Worm (Caenorhabditis elegans) whole organism, mixed stage, embryonic: ENCODE results near the gene W09H1.4.

Experiments used
- M03D4.4 ChIP-seq: sonication (generic microtip); optimal IDR thresholded peaks from 2 replicates; lab custom pipeline; 2017; ENCODE audit warnings: mild to moderate bottlenecking, missing genetic modification characterization, missing compliant biosample characterization
- bed-3 ChIP-seq: fragments of 200-800 bp; sonication (Bioruptor generic); optimal IDR thresholded peaks from 3 replicates; lab custom pipeline; 2018; ENCODE audit warnings: mild to moderate bottlenecking, missing genetic modification characterization, moderate library complexity, missing compliant biosample characterization
- blmp-1 ChIP-seq: fragments of 150-350 bp; optimal IDR thresholded peaks from 2 replicates; lab custom pipeline; 2014; ENCODE audit warnings: missing biosample characterization, missing genetic modification characterization
- ceh-39 ChIP-seq: fragments of 150-350 bp; optimal IDR thresholded peaks from 2 replicates; lab custom pipeline; 2014; ENCODE audit warnings: missing biosample characterization, missing genetic modification characterization
- ceh-43 ChIP-seq: fragments of 200-800 bp; sonication (Bioruptor generic); optimal IDR thresholded peaks from 2 replicates; lab custom pipeline; 2018; ENCODE audit warnings: mild to moderate bottlenecking, missing genetic modification characterization, moderate library complexity, missing compliant biosample characterization
- ceh-83 ChIP-seq: fragments of 200-800 bp; sonication (Bioruptor generic); optimal IDR thresholded peaks from 2 replicates; lab custom pipeline; 2018; ENCODE audit warnings: mild to moderate bottlenecking, missing genetic modification characterization, missing compliant biosample characterization
- ces-1 ChIP-seq: fragments of 150-350 bp; optimal IDR thresholded peaks from 2 replicates; lab custom pipeline; 2014; ENCODE audit warnings: missing biosample characterization, missing genetic modification reagents, missing genetic modification characterization
- cnd-1 ChIP-seq: fragments of 200-800 bp; sonication (Bioruptor generic); optimal IDR thresholded peaks from 2 replicates; lab custom pipeline; 2018; ENCODE audit warnings: mild to moderate bottlenecking, missing genetic modification characterization, missing compliant biosample characterization
- drap-1 ChIP-seq: fragments of 200-800 bp; sonication (Bioruptor generic); optimal IDR thresholded peaks from 3 replicates; lab custom pipeline; 2018; ENCODE audit warnings: mild to moderate bottlenecking, missing genetic modification characterization, missing compliant biosample characterization
- elt-1 ChIP-seq: sonication (generic microtip); optimal IDR thresholded peaks from 2 replicates; lab custom pipeline; 2017; ENCODE audit warnings: missing genetic modification characterization, mild to moderate bottlenecking, missing compliant biosample characterization, antibody characterized with exemption, moderate library complexity, borderline replicate concordance; ENCODE audit not compliant: insufficient read depth
- elt-3 ChIP-seq: fragments of 150-350 bp; optimal IDR thresholded peaks from 2 replicates; lab custom pipeline; 2014; ENCODE audit warnings: missing biosample characterization, missing genetic modification characterization
- flh-1 ChIP-seq: fragments of 200-800 bp; sonication (Bioruptor generic); optimal IDR thresholded peaks from 2 replicates; lab custom pipeline; 2018; ENCODE audit warnings: mild to moderate bottlenecking, missing genetic modification characterization, moderate library complexity, missing compliant biosample characterization
- ham-2 ChIP-seq: fragments of 200-800 bp; sonication (Bioruptor generic); optimal IDR thresholded peaks from 2 replicates; lab custom pipeline; 2018; ENCODE audit warnings: mild to moderate bottlenecking, missing genetic modification characterization, missing compliant biosample characterization
- hlh-1 ChIP-seq: fragments of 150-350 bp; optimal IDR thresholded peaks from 2 replicates; lab custom pipeline; 2014; ENCODE audit warnings: missing biosample characterization, missing genetic modification reagents, missing genetic modification characterization
- lin-13 ChIP-seq: fragments of 150-350 bp; optimal IDR thresholded peaks from 2 replicates; lab custom pipeline; 2014; ENCODE audit warnings: missing biosample characterization, missing genetic modification characterization
- lin-32 ChIP-seq: fragments of 200-800 bp; sonication (Bioruptor generic); optimal IDR thresholded peaks from 2 replicates; lab custom pipeline; 2018; ENCODE audit warnings: mild to moderate bottlenecking, missing genetic modification characterization, missing compliant biosample characterization
- lsy-2 ChIP-seq: fragments of 150-350 bp; optimal IDR thresholded peaks from 2 replicates; lab custom pipeline; 2014; ENCODE audit warnings: missing biosample characterization, missing genetic modification characterization
- mep-1 ChIP-seq: fragments of 150-350 bp; optimal IDR thresholded peaks from 2 replicates; lab custom pipeline; 2017; ENCODE audit warnings: missing biosample characterization, missing genetic modification reagents, missing genetic modification characterization, inconsistent platforms
- mls-2 ChIP-seq: sonication (generic microtip); optimal IDR thresholded peaks from 2 replicates; lab custom pipeline; 2016; ENCODE audit warnings: mild to moderate bottlenecking, missing genetic modification characterization, moderate library complexity, missing compliant biosample characterization
- nhr-12 ChIP-seq: fragments of 150-350 bp; optimal IDR thresholded peaks from 2 replicates; lab custom pipeline; 2014; ENCODE audit warnings: missing biosample characterization, missing genetic modification characterization
- nhr-2 ChIP-seq: fragments of 150-350 bp; optimal IDR thresholded peaks from 2 replicates; lab custom pipeline; 2014; ENCODE audit warnings: missing biosample characterization, missing genetic modification characterization
- nhr-237 ChIP-seq: fragments of 150-350 bp; optimal IDR thresholded peaks from 2 replicates; lab custom pipeline; 2014; ENCODE audit warnings: missing biosample characterization, missing genetic modification characterization
- pha-4 ChIP-seq: fragments of 150-350 bp; optimal IDR thresholded peaks from 2 replicates; lab custom pipeline; 2018; ENCODE audit warnings: missing biosample characterization, missing genetic modification reagents, missing genetic modification characterization
- sem-2 ChIP-seq: fragments of 200-800 bp; sonication (Bioruptor generic); optimal IDR thresholded peaks from 2 replicates; lab custom pipeline; 2018; ENCODE audit warnings: mild to moderate bottlenecking, missing genetic modification characterization, missing compliant biosample characterization
- snpc-4 ChIP-seq: fragments of 150-350 bp; optimal IDR thresholded peaks from 2 replicates; lab custom pipeline; 2014; ENCODE audit warnings: missing biosample characterization, missing genetic modification characterization
- sptf-1 ChIP-seq: sonication (generic microtip); optimal IDR thresholded peaks from 2 replicates; lab custom pipeline; 2017; ENCODE audit warnings: mild to moderate bottlenecking, missing genetic modification characterization, moderate library complexity, missing compliant biosample characterization
- tbx-8 ChIP-seq: fragments of 200-800 bp; sonication (Bioruptor generic); optimal IDR thresholded peaks from 2 replicates; lab custom pipeline; 2018; ENCODE audit warnings: mild to moderate bottlenecking, missing genetic modification characterization, moderate library complexity, missing compliant biosample characterization
- unc-120 ChIP-seq: sonication (generic microtip); optimal IDR thresholded peaks from 2 replicates; lab custom pipeline; 2017; ENCODE audit warnings: missing genetic modification characterization, missing compliant biosample characterization; ENCODE audit not compliant: poor library complexity, severe bottlenecking
- unc-62 ChIP-seq: fragments of 150-350 bp; optimal IDR thresholded peaks from 2 replicates; lab custom pipeline; 2014; ENCODE audit warnings: missing biosample characterization, missing genetic modification reagents, missing genetic modification characterization
- zip-8 ChIP-seq: fragments of 150-350 bp; optimal IDR thresholded peaks from 2 replicates; lab custom pipeline; 2014; ENCODE audit warnings: missing biosample characterization, missing genetic modification characterization
- ztf-11 ChIP-seq: fragments of 150-350 bp; optimal IDR thresholded peaks from 2 replicates; lab custom pipeline; 2014; ENCODE audit warnings: missing biosample characterization, missing genetic modification characterization

W09H1.4 gene

ce11 chrII:13148247-13148646 lies 35.1 kb upstream of the W09H1.4 start:
- TF ChIP-seq snpc-4 (tag; lab: Kevin White, UChicago) = no peak
- no peak for TF ChIP-seq nhr-12 (tag; lab: Kevin White, UChicago)
- no peak for TF ChIP-seq ceh-39 (tag; lab: Kevin White, UChicago)
- TF ChIP-seq ztf-11 = no peak
- no peak for TF ChIP-seq lin-32
- no peak for TF ChIP-seq tbx-8 (GFP tag; lab: Kevin White, UChicago)
- TF ChIP-seq hlh-1 (tag; lab: Kevin White, UChicago) = no peak
- no peak for TF ChIP-seq sptf-1 (tag; lab: Kevin White, UChicago)
- TF ChIP-seq nhr-237 (tag; lab: Kevin White, UChicago) = no peak
- no peak for TF ChIP-seq ces-1 (GFP tag; lab: Kevin White, UChicago)
- no peak for TF ChIP-seq ham-2 (GFP tag; lab: Kevin White, UChicago)

- TF ChIP-seq bed-3 (GFP tag; lab: Kevin White, UChicago) = no peak
- no peak for TF ChIP-seq ceh-83 (GFP tag; lab: Kevin White, UChicago)
- TF ChIP-seq sem-2 = no peak
- TF ChIP-seq pha-4 = no peak
- no peak for TF ChIP-seq M03D4.4 (tag; lab: Kevin White, UChicago)
- no peak for TF ChIP-seq lin-32
- no peak for TF ChIP-seq ceh-43
- TF ChIP-seq drap-1 (GFP tag; lab: Kevin White, UChicago) = no peak
- no peak for TF ChIP-seq mls-2
- TF ChIP-seq nhr-2 (tag; lab: Kevin White, UChicago) = no peak
- TF ChIP-seq cnd-1 (tag; lab: Kevin White, UChicago) = no peak
- no peak for TF ChIP-seq lsy-2
- no peak for TF ChIP-seq ces-1 (GFP tag; lab: Kevin White, UChicago)
- no peak for TF ChIP-seq tbx-8 (GFP tag; lab: Kevin White, UChicago)
- no peak for TF ChIP-seq flh-1 (GFP tag; lab: Kevin White, UChicago)
- no peak for TF ChIP-seq mep-1 (tag; lab: Kevin White, UChicago)
These were observed 33.4 kb upstream of the W09H1.4 start for ce11 chrII:13149965-13150364.

DNA sequence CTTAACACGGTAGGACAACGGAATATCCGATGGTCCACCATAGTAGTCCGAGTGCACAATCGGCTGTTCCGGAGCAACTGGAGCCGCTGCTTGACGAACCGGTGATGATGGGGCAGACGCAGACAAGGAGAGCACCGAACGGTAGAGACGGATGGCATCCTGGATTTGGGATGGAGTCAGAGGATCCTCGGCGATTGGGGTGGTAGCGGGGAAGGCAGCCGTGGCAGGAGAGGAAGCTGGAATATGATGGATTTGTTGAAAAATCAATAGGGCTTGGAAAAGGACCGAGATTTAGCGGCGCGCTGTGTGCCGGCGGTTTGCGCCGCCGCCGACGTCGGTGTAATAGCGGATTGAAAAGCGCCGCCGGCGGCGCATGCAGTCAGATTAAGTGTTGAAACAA lies 30.9 kb upstream of the W09H1.4 start:
- TF ChIP-seq elt-3 (tag; lab: Kevin White, UChicago) = no peak
- TF ChIP-seq nhr-237 (tag; lab: Kevin White, UChicago) = no peak
- no peak for TF ChIP-seq blmp-1 (tag; lab: Kevin White, UChicago)
- TF ChIP-seq lsy-2 = no peak
- no peak for TF ChIP-seq snpc-4 (tag; lab: Kevin White, UChicago)
- TF ChIP-seq mls-2 = no peak
- no peak for TF ChIP-seq ham-2 (GFP tag; lab: Kevin White, UChicago)
- TF ChIP-seq ceh-43 = no peak
- TF ChIP-seq cnd-1 (tag; lab: Kevin White, UChicago) = no peak
- TF ChIP-seq lin-32 = no peak
- TF ChIP-seq lin-13 (tag; lab: Kevin White, UChicago) = no peak
- TF ChIP-seq flh-1 (GFP tag; lab: Kevin White, UChicago) = no peak
- TF ChIP-seq bed-3 (GFP tag; lab: Kevin White, UChicago) = no peak
- TF ChIP-seq elt-1 = no peak
- TF ChIP-seq hlh-1 (tag; lab: Kevin White, UChicago) = no peak
- no peak for TF ChIP-seq unc-62 (GFP tag; lab: Kevin White, UChicago)

DNA sequence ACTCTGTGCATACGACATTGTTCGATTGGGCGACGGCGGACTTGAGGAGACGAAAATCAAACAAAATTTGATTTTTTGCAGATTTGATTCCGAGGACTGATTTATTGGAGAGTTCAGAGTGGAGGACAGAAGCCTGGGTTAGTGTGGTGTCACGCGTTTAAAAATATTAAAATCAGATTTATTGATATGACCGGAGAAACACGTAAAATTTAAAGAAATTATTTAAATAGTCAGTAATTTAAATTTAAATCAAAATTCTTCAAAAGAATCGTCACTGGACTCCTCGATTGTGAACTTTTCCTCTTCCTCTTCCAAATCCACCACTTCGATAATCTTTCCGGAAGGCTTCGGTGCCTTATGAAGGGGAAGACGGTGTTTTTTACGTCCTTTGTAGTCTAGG lies 30.0 kb upstream of the W09H1.4 start, which contains the start of gene spe-18:
TSS of gene spe-18 (minus strand) at position 101 of the 400 bp plus-strand sequence.
- TF ChIP-seq elt-1 (no peak), ceh-39 (tag; lab: Kevin White, UChicago) (no peak), M03D4.4 (tag; lab: Kevin White, UChicago) (no peak), elt-3 (tag; lab: Kevin White, UChicago) (no peak), ztf-11 (no peak), lsy-2 (no peak), ceh-43 (no peak), bed-3 (GFP tag; lab: Kevin White, UChicago) (no peak), mls-2 (no peak), mep-1 (tag; lab: Kevin White, UChicago) (no peak), snpc-4 (tag; lab: Kevin White, UChicago) (no peak), unc-62 (GFP tag; lab: Kevin White, UChicago) (no peak), unc-120 (no peak), zip-8 (tag; lab: Kevin White, UChicago) (no peak)

- TF ChIP-seq elt-3 (tag; lab: Kevin White, UChicago) = no peak
- no peak for TF ChIP-seq unc-62 (GFP tag; lab: Kevin White, UChicago)
- no peak for TF ChIP-seq mep-1 (tag; lab: Kevin White, UChicago)
- TF ChIP-seq sptf-1 (tag; lab: Kevin White, UChicago) = no peak
- no peak for TF ChIP-seq elt-1
- TF ChIP-seq, all 35 proteins: peak for 0
These were observed 27.3 kb upstream of the W09H1.4 start for ce11 chrII:13156071-13156470.
